Worm (Caenorhabditis elegans): ENCODE measurements around the gene lin-13.

DNA sequence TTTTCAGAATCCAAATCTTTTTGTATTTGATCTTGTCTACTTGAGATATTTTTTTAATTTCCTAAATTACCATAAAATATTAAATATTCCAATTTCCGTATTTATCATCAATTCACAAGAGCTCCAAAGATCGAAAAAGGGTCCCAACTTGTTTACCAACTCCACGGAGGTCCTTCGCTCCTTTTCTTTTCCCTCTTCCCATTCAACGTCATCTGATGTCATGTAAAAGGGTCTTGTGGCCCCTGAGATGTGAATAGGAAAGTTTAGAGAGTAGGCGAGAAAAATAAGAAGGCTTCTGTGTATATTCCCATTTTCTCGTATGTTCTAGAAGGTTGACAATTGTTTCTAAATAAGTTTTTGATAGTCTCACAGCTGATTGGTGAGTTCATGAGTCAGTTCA lies 13.7 kb upstream of the lin-13 start:
- TF ChIP-seq skn-1 (tag; optimal IDR thresholded peaks at IDR 0.05) (no peak), lin-15B (tag; optimal IDR thresholded peaks at IDR 0.05) (no peak), unc-62 (GFP tag; optimal IDR thresholded peaks at IDR 0.05) (no peak), pqm-1 (tag; optimal IDR thresholded peaks at IDR 0.05) (no peak), tbx-2 (tag; optimal IDR thresholded peaks at IDR 0.05) (no peak), mdl-1 (tag; optimal IDR thresholded peaks at IDR 0.05) (no peak), sea-2 (GFP tag; optimal IDR thresholded peaks at IDR 0.05) (no peak), fkh-10 (GFP tag; optimal IDR thresholded peaks at IDR 0.05) (peak; percentile 11), zag-1 (tag; optimal IDR thresholded peaks at IDR 0.05) (no peak), fos-1 (tag; optimal IDR thresholded peaks at IDR 0.05) (no peak), nhr-237 (tag; optimal IDR thresholded peaks at IDR 0.05) (no peak)
